Fruit fly (Drosophila melanogaster): ENCODE results near the gene Traf4.

The Traf4 gene

dm6 chr2L:4377747-4378146 lies 16.0 kb downstream of the Traf4 start:
- TF ChIP-seq Ets98B (GFP tag; IDR thresholded peaks at IDR 0.05) = no peak
- peak; percentile 50 for TF ChIP-seq EcR (GFP tag; optimal IDR thresholded peaks at IDR 0.05)

- TF ChIP-seq fd96Ca (GFP tag; IDR thresholded peaks at IDR 0.05) (no peak), rn (GFP tag; IDR thresholded peaks at IDR 0.05) (no peak), CG34367 (tag; optimal IDR thresholded peaks at IDR 0.05) (no peak), CG8301 (tag; optimal IDR thresholded peaks at IDR 0.05) (no peak)
Measured at dm6 chr2L:4378380-4378779, 16.7 kb downstream of the Traf4 start.

- no peak for TF ChIP-seq fd96Ca (GFP tag; IDR thresholded peaks at IDR 0.05)
- no peak for TF ChIP-seq CG32121 (GFP tag; IDR thresholded peaks at IDR 0.05)
- TF ChIP-seq CG9948 (tag; optimal IDR thresholded peaks at IDR 0.05) = no peak
- no peak for TF ChIP-seq Pif1A (GFP tag; optimal IDR thresholded peaks at IDR 0.05)
- no peak for TF ChIP-seq CG34367 (tag; optimal IDR thresholded peaks at IDR 0.05)
- TF ChIP-seq CG13204 (GFP tag; optimal IDR thresholded peaks at IDR 0.05) = no peak
- TF ChIP-seq D1 (tag; optimal IDR thresholded peaks at IDR 0.05) = no peak
- TF ChIP-seq Ets98B (GFP tag; IDR thresholded peaks at IDR 0.05) = no peak
- TF ChIP-seq CG10348 (GFP tag; IDR thresholded peaks at IDR 0.05) = no peak
Measured at dm6 chr2L:4382522-4382921, 20.8 kb downstream of the Traf4 start, which contains the start of gene CG17612. Gene CG17612, minus strand, starts transcription at chr2L:4382735.

dm6 chr2L:4385387-4386279 lies 23.9 kb downstream of the Traf4 start, which contains the start of gene Vps53:
Gene Vps53, minus strand, starts transcription at chr2L:4386062.
- TF ChIP-seq CG17806 (tag; optimal IDR thresholded peaks at IDR 0.05) (no peak), CG8301 (tag; optimal IDR thresholded peaks at IDR 0.05) (no peak), D1 (tag; optimal IDR thresholded peaks at IDR 0.05) (no peak), Pif1B (GFP tag; optimal IDR thresholded peaks at IDR 0.05) (no peak), CG13204 (GFP tag; optimal IDR thresholded peaks at IDR 0.05) (no peak), CG14655 (GFP tag; optimal IDR thresholded peaks at IDR 0.05) (no peak), CG15710 (tag; optimal IDR thresholded peaks at IDR 0.05) (no peak), CG34367 (tag; optimal IDR thresholded peaks at IDR 0.05) (no peak), Ets98B (GFP tag; IDR thresholded peaks at IDR 0.05) (no peak), CG10348 (GFP tag; IDR thresholded peaks at IDR 0.05) (no peak), Snoo (tag; optimal IDR thresholded peaks at IDR 0.05) (no peak), Pif1A (GFP tag; optimal IDR thresholded peaks at IDR 0.05) (no peak)

- TF ChIP-seq D1 (tag; optimal IDR thresholded peaks at IDR 0.05) = no peak
- TF ChIP-seq Pif1B (GFP tag; optimal IDR thresholded peaks at IDR 0.05) = no peak
- peak; percentile 21; the same call in 1 of the 3 replicates for TF ChIP-seq CG4496 (GFP tag; IDR thresholded peaks at IDR 0.05)
- no peak for TF ChIP-seq CG15710 (tag; optimal IDR thresholded peaks at IDR 0.05)
- no peak for TF ChIP-seq EcR (GFP tag; optimal IDR thresholded peaks at IDR 0.05)
- no peak for TF ChIP-seq CG8159 (tag; optimal IDR thresholded peaks at IDR 0.05)
Measured at dm6 chr2L:4386926-4387550, 25.3 kb downstream of the Traf4 start, which contains the start of gene Psf2. Gene Psf2, minus strand, starts transcription at chr2L:4387356.

dm6 chr2L:4388027-4388426 lies 26.3 kb downstream of the Traf4 start, which contains the start of gene Tps1:
Gene Tps1, plus strand, starts transcription at chr2L:4388327.
- TF ChIP-seq CG12605 (GFP tag; IDR thresholded peaks at IDR 0.05) (no peak), gl (tag; optimal IDR thresholded peaks at IDR 0.05) (no peak), Pif1B (GFP tag; optimal IDR thresholded peaks at IDR 0.05) (no peak), CG13204 (GFP tag; optimal IDR thresholded peaks at IDR 0.05) (no peak), CG10348 (GFP tag; IDR thresholded peaks at IDR 0.05) (no peak), CG17806 (tag; optimal IDR thresholded peaks at IDR 0.05) (no peak), CG8301 (tag; optimal IDR thresholded peaks at IDR 0.05) (no peak), CG34367 (tag; optimal IDR thresholded peaks at IDR 0.05) (no peak), fd96Ca (GFP tag; IDR thresholded peaks at IDR 0.05) (no peak), rn (GFP tag; IDR thresholded peaks at IDR 0.05) (no peak), CG15710 (tag; optimal IDR thresholded peaks at IDR 0.05) (no peak), CG32121 (GFP tag; IDR thresholded peaks at IDR 0.05) (no peak), CG4496 (GFP tag; IDR thresholded peaks at IDR 0.05) (no peak), D1 (tag; optimal IDR thresholded peaks at IDR 0.05) (no peak), CG14655 (GFP tag; optimal IDR thresholded peaks at IDR 0.05) (no peak), CG8159 (tag; optimal IDR thresholded peaks at IDR 0.05) (no peak), Pif1A (GFP tag; optimal IDR thresholded peaks at IDR 0.05) (no peak), CG9948 (tag; optimal IDR thresholded peaks at IDR 0.05) (no peak), EcR (GFP tag; optimal IDR thresholded peaks at IDR 0.05) (no peak), Snoo (tag; optimal IDR thresholded peaks at IDR 0.05) (no peak)
